Worm (Caenorhabditis elegans): ENCODE measurements around the gene srd-11.

- TF ChIP-seq pha-4 (tag; optimal IDR thresholded peaks at IDR 0.05), result no peak
- no peak for TF ChIP-seq zip-5 (tag; optimal IDR thresholded peaks at IDR 0.05)
- no peak for TF ChIP-seq odd-2 (tag; optimal IDR thresholded peaks at IDR 0.05)
- TF ChIP-seq hlh-13 (GFP tag; optimal IDR thresholded peaks at IDR 0.05), result no peak
- peak; percentile 57 for TF ChIP-seq elt-2 (tag; optimal IDR thresholded peaks at IDR 0.05)
- TF ChIP-seq ceh-2 (tag; optimal IDR thresholded peaks at IDR 0.05), result no peak
- no peak for TF ChIP-seq pqm-1 (tag; optimal IDR thresholded peaks at IDR 0.05)
- no peak for TF ChIP-seq rnt-1 (tag; optimal IDR thresholded peaks at IDR 0.05)
- TF ChIP-seq sox-4 (tag; optimal IDR thresholded peaks at IDR 0.05), result no peak
- no peak for TF ChIP-seq npax-4 (tag; optimal IDR thresholded peaks at IDR 0.05)
These were observed 37.6 kb upstream of the srd-11 start for ce11 chrV:13657291-13657690.
